Worm (Caenorhabditis elegans) whole organism, L4/young adult: Measurements from ENCODE around the gene C50F4.16.

ENCODE experiments used
- W03F9.2 ChIP-seq: fragments of 150-350 bp; optimal IDR thresholded peaks from 2 replicates; lab custom pipeline; 2014; ENCODE audit warnings: missing biosample characterization, missing genetic modification characterization
- dao-5 ChIP-seq: sonication (generic microtip); optimal IDR thresholded peaks from 2 replicates; lab custom pipeline; 2016; ENCODE audit warnings: missing genotype, missing genetic modification characterization, moderate library complexity, missing compliant biosample characterization
- him-1 ChIP-seq: sonication (generic microtip); optimal IDR thresholded peaks from 2 replicates; lab custom pipeline; 2016; ENCODE audit warnings: missing genotype, missing genetic modification reagents, missing genetic modification characterization, missing compliant biosample characterization

- TF ChIP-seq him-1 (no peak), W03F9.2 (tag; lab: Kevin White, UChicago) (no peak), dao-5 (no peak)
Measured at ce11 chrV:9518832-9519231, 22.6 kb downstream of the C50F4.16 start, which contains the start of gene C50F4.8.
